Fruit fly (Drosophila melanogaster) whole organism, embryonic: ENCODE data around the gene Grik.

ENCODE experiments used
- Atf-2 ChIP-seq: fragments of 200-800 bp; sonication (Bioruptor generic); optimal IDR thresholded peaks from 2 replicates; lab custom pipeline; 2016; ENCODE audit warnings: missing biosample characterization, missing genetic modification characterization
- BEAF-32 ChIP-seq: fragments of 200-800 bp; sonication (Bioruptor generic); optimal IDR thresholded peaks from 3 replicates; lab custom pipeline; 2017; ENCODE audit warnings: missing biosample characterization, missing genetic modification characterization, mild to moderate bottlenecking, moderate library complexity, missing genetic modification reagents
- Bteb2 ChIP-seq: fragments of 200-800 bp; sonication (Bioruptor generic); optimal IDR thresholded peaks from 2 replicates; lab custom pipeline; 2016; ENCODE audit warnings: missing biosample characterization, missing genetic modification characterization
- CG10431 ChIP-seq: fragments of 200-800 bp; sonication (Bioruptor generic); optimal IDR thresholded peaks from 3 replicates; lab custom pipeline; 2018; ENCODE audit warnings: missing biosample characterization, mild to moderate bottlenecking, missing genetic modification characterization
- CG10543 ChIP-seq: fragments of 200-800 bp; sonication (Bioruptor generic); optimal IDR thresholded peaks from 3 replicates; lab custom pipeline; 2017; ENCODE audit warnings: missing biosample characterization, mild to moderate bottlenecking, missing genetic modification characterization, moderate library complexity
- CG10654 ChIP-seq: fragments of 200-800 bp; sonication (Bioruptor generic); optimal IDR thresholded peaks from 2 replicates; lab custom pipeline; 2016; ENCODE audit warnings: missing biosample characterization, missing genetic modification characterization
- CG11093 ChIP-seq: fragments of 200-800 bp; sonication (Bioruptor generic); IDR thresholded peaks from 3 replicates; pipeline ENCODE4 v1.3.6; 2022; ENCODE audit warnings: missing biosample characterization, missing genetic modification characterization
- CG12155 ChIP-seq: fragments of 200-800 bp; sonication (Bioruptor generic); optimal IDR thresholded peaks from 3 replicates; lab custom pipeline; 2016; ENCODE audit warnings: missing biosample characterization, missing genetic modification characterization
- CG12659 ChIP-seq: fragments of 200-800 bp; sonication (Bioruptor generic); optimal IDR thresholded peaks from 3 replicates; lab custom pipeline; 2017; ENCODE audit warnings: mild to moderate bottlenecking, missing biosample characterization, missing genetic modification reagents, missing genetic modification characterization
- CG13624 ChIP-seq: fragments of 200-800 bp; sonication (Bioruptor generic); optimal IDR thresholded peaks from 2 replicates; lab custom pipeline; 2016; ENCODE audit warnings: missing biosample characterization, missing genetic modification characterization
- CG13775 ChIP-seq: fragments of 200-800 bp; sonication (Bioruptor generic); optimal IDR thresholded peaks from 3 replicates; lab custom pipeline; 2017; ENCODE audit warnings: missing biosample characterization, mild to moderate bottlenecking, missing genetic modification characterization
- CG14710 ChIP-seq: fragments of 200-800 bp; sonication (Bioruptor generic); optimal IDR thresholded peaks from 3 replicates; lab custom pipeline; 2019; ENCODE audit warnings: missing biosample characterization, mild to moderate bottlenecking, missing genetic modification characterization, moderate library complexity
- CG17612 ChIP-seq: fragments of 200-800 bp; sonication (Bioruptor generic); IDR thresholded peaks from 2 replicates; pipeline ENCODE4 v1.3.6; 2022; ENCODE audit warnings: missing biosample characterization, missing genetic modification characterization
- CG1832 ChIP-seq: fragments of 200-800 bp; sonication (Bioruptor generic); optimal IDR thresholded peaks from 2 replicates; lab custom pipeline; 2017; ENCODE audit warnings: missing biosample characterization, mild to moderate bottlenecking, missing genetic modification characterization, inconsistent platforms
- CG2116 ChIP-seq: fragments of 200-800 bp; sonication (Bioruptor generic); optimal IDR thresholded peaks from 3 replicates; lab custom pipeline; 2018; ENCODE audit warnings: missing biosample characterization, mild to moderate bottlenecking, missing genetic modification characterization
- CG30403 ChIP-seq: fragments of 200-800 bp; sonication (Bioruptor generic); optimal IDR thresholded peaks from 3 replicates; lab custom pipeline; 2016; ENCODE audit warnings: missing biosample characterization, missing genetic modification characterization
- CG3065 ChIP-seq: fragments of 200-800 bp; sonication (Bioruptor generic); optimal IDR thresholded peaks from 2 replicates; lab custom pipeline; 2016; ENCODE audit warnings: missing biosample characterization, missing genetic modification characterization
- CG3407 ChIP-seq: fragments of 200-800 bp; sonication (Bioruptor generic); optimal IDR thresholded peaks from 2 replicates; lab custom pipeline; 2018; ENCODE audit warnings: missing biosample characterization, mild to moderate bottlenecking, missing genetic modification characterization
- CG3838 ChIP-seq: fragments of 200-800 bp; sonication (Bioruptor generic); optimal IDR thresholded peaks from 3 replicates; lab custom pipeline; 2016; ENCODE audit warnings: missing biosample characterization, missing genetic modification characterization
- CG4820 ChIP-seq: fragments of 200-800 bp; sonication (Bioruptor generic); optimal IDR thresholded peaks from 3 replicates; lab custom pipeline; 2016; ENCODE audit warnings: missing biosample characterization, missing genetic modification characterization
- CG5180 ChIP-seq: fragments of 200-800 bp; sonication (Bioruptor generic); optimal IDR thresholded peaks from 3 replicates; lab custom pipeline; 2017; ENCODE audit warnings: missing biosample characterization, missing genetic modification characterization, mild to moderate bottlenecking, moderate library complexity, missing genetic modification reagents
- CG6765 ChIP-seq: fragments of 200-800 bp; sonication (Bioruptor generic); optimal IDR thresholded peaks from 3 replicates; lab custom pipeline; 2017; ENCODE audit warnings: missing biosample characterization, mild to moderate bottlenecking, missing genetic modification characterization
- CG7556 ChIP-seq: fragments of 200-800 bp; sonication (Bioruptor generic); optimal IDR thresholded peaks from 2 replicates; lab custom pipeline; 2017; ENCODE audit warnings: missing biosample characterization, mild to moderate bottlenecking, missing genetic modification characterization
- CG8765 ChIP-seq: fragments of 200-800 bp; sonication (Bioruptor generic); IDR thresholded peaks from 2 replicates; pipeline ENCODE4 v1.3.6; 2022; ENCODE audit warnings: missing biosample characterization, missing genetic modification characterization
- CG8944 ChIP-seq: fragments of 200-800 bp; sonication (Bioruptor generic); optimal IDR thresholded peaks from 3 replicates; lab custom pipeline; 2016; ENCODE audit warnings: missing biosample characterization, missing genetic modification characterization
- CTCF ChIP-seq: fragments of 200-800 bp; sonication (Bioruptor generic); optimal IDR thresholded peaks from 2 replicates; lab custom pipeline; 2017; ENCODE audit warnings: missing biosample characterization, mild to moderate bottlenecking, missing genetic modification characterization, moderate library complexity
- CkIIα-i1 ChIP-seq: fragments of 200-800 bp; sonication (Bioruptor generic); IDR thresholded peaks from 2 replicates; pipeline ENCODE4 v1.3.6; 2022; ENCODE audit warnings: missing biosample characterization, missing genetic modification characterization
- Dip3 ChIP-seq: fragments of 200-800 bp; sonication (Bioruptor generic); optimal IDR thresholded peaks from 3 replicates; lab custom pipeline; 2016; ENCODE audit warnings: missing biosample characterization, missing genetic modification characterization
- Dp ChIP-seq: fragments of 200-800 bp; sonication (Bioruptor generic); optimal IDR thresholded peaks from 2 replicates; lab custom pipeline; 2018; ENCODE audit warnings: missing biosample characterization, mild to moderate bottlenecking, missing genetic modification characterization, moderate library complexity
- Fer1 ChIP-seq: fragments of 200-800 bp; sonication (Bioruptor generic); optimal IDR thresholded peaks from 2 replicates; lab custom pipeline; 2017; ENCODE audit warnings: missing biosample characterization, mild to moderate bottlenecking, missing genetic modification characterization
- HLH3B ChIP-seq: fragments of 200-800 bp; sonication (Bioruptor generic); IDR thresholded peaks from 2 replicates; pipeline ENCODE4 v1.3.6; 2022; ENCODE audit warnings: missing biosample characterization, missing genetic modification characterization
- HLHmδ ChIP-seq: fragments of 200-800 bp; sonication (Bioruptor generic); optimal IDR thresholded peaks from 2 replicates; lab custom pipeline; 2018; ENCODE audit warnings: missing biosample characterization, mild to moderate bottlenecking, missing genetic modification characterization, moderate library complexity
- Hmx ChIP-seq: fragments of 200-800 bp; sonication (Bioruptor generic); optimal IDR thresholded peaks from 2 replicates; lab custom pipeline; 2016; ENCODE audit warnings: missing biosample characterization, missing genetic modification characterization
- Lhr ChIP-seq: fragments of 200-800 bp; sonication (Bioruptor generic); optimal IDR thresholded peaks from 3 replicates; lab custom pipeline; 2017; ENCODE audit warnings: mild to moderate bottlenecking, missing biosample characterization, missing genetic modification reagents, missing genetic modification characterization
- MESR4 ChIP-seq: fragments of 200-800 bp; sonication (Bioruptor generic); optimal IDR thresholded peaks from 2 replicates; lab custom pipeline; 2018; ENCODE audit warnings: missing biosample characterization, mild to moderate bottlenecking, missing genetic modification characterization, moderate library complexity
- Myb ChIP-seq: fragments of 200-800 bp; sonication (Bioruptor generic); optimal IDR thresholded peaks from 2 replicates; lab custom pipeline; 2016; ENCODE audit warnings: missing biosample characterization, missing genetic modification characterization
- Neu2 ChIP-seq: fragments of 200-800 bp; sonication (Bioruptor generic); optimal IDR thresholded peaks from 3 replicates; lab custom pipeline; 2016; ENCODE audit warnings: missing biosample characterization, missing genetic modification characterization, borderline replicate concordance
- Nf-YC ChIP-seq: fragments of 200-800 bp; optimal IDR thresholded peaks from 3 replicates; lab custom pipeline; 2019; ENCODE audit warnings: missing biosample characterization, mild to moderate bottlenecking, missing genetic modification characterization, moderate library complexity
- NfI ChIP-seq: fragments of 200-800 bp; sonication (Bioruptor generic); optimal IDR thresholded peaks from 3 replicates; lab custom pipeline; 2018; ENCODE audit warnings: missing biosample characterization, mild to moderate bottlenecking, missing genetic modification characterization, moderate library complexity
- Sox102F ChIP-seq: fragments of 200-800 bp; sonication (Bioruptor generic); optimal IDR thresholded peaks from 2 replicates; lab custom pipeline; 2018; ENCODE audit warnings: missing biosample characterization, mild to moderate bottlenecking, missing genetic modification characterization, moderate library complexity
- croc ChIP-seq: fragments of 200-800 bp; sonication (Bioruptor generic); conservative IDR thresholded peaks from 3 replicates; pipeline ENCODE4 v1.3.6; 2022; ENCODE audit warnings: missing biosample characterization, missing genetic modification characterization
- dimm ChIP-seq: fragments of 200-800 bp; sonication (Bioruptor generic); IDR thresholded peaks from 2 replicates; pipeline ENCODE4 v1.3.6; 2022; ENCODE audit warnings: missing biosample characterization, missing genetic modification characterization
- dmrt11E ChIP-seq: fragments of 200-800 bp; sonication (Bioruptor generic); optimal IDR thresholded peaks from 3 replicates; lab custom pipeline; 2018; ENCODE audit warnings: missing biosample characterization, mild to moderate bottlenecking, missing genetic modification characterization, moderate library complexity
- ems ChIP-seq: fragments of 200-800 bp; sonication (Bioruptor generic); optimal IDR thresholded peaks from 3 replicates; lab custom pipeline; 2016; ENCODE audit warnings: missing biosample characterization, missing genetic modification characterization
- fd102C ChIP-seq: fragments of 200-800 bp; sonication (Bioruptor generic); optimal IDR thresholded peaks from 2 replicates; lab custom pipeline; 2018; ENCODE audit warnings: missing biosample characterization, mild to moderate bottlenecking, missing genetic modification characterization, moderate library complexity
- fd64A ChIP-seq: fragments of 200-800 bp; sonication (Bioruptor generic); optimal IDR thresholded peaks from 3 replicates; lab custom pipeline; 2018; ENCODE audit warnings: missing biosample characterization, mild to moderate bottlenecking, missing genetic modification characterization
- kay ChIP-seq: fragments of 200-800 bp; sonication (Bioruptor generic); optimal IDR thresholded peaks from 2 replicates; lab custom pipeline; 2016; ENCODE audit warnings: missing biosample characterization, missing genetic modification characterization
- trh ChIP-seq: fragments of 200-800 bp; sonication (Bioruptor generic); optimal IDR thresholded peaks from 2 replicates; lab custom pipeline; 2016; ENCODE audit warnings: missing biosample characterization, missing genetic modification characterization
- ttk ChIP-seq: fragments of 200-800 bp; sonication (Bioruptor generic); IDR thresholded peaks from 2 replicates; pipeline ENCODE4 v2.1.2; 2022; ENCODE audit warnings: missing biosample characterization, missing genetic modification characterization
- zfh2 ChIP-seq: fragments of 200-800 bp; sonication (Bioruptor generic); optimal IDR thresholded peaks from 2 replicates; lab custom pipeline; 2016; ENCODE audit warnings: missing biosample characterization, missing genetic modification characterization

The Grik gene

dm6 chr3R:20949749-20950676 is 48.3 kb downstream of the Grik start (continued):
- TF ChIP-seq CG10431 (GFP tag; lab: Kevin White, UChicago) (peak; percentile 9), croc (GFP tag; lab: Robert Waterston, UW) (no peak), fd102C (GFP tag; lab: Kevin White, UChicago) (no peak), fd64A (GFP tag; lab: Kevin White, UChicago) (no peak), Fer1 (GFP tag; lab: Kevin White, UChicago) (peak; percentile 51), CG4820 (GFP tag; lab: Kevin White, UChicago) (peak; percentile 2), CG7556 (GFP tag; lab: Kevin White, UChicago) (peak; percentile 75), CG12155 (GFP tag; lab: Kevin White, UChicago) (peak; percentile 5), BEAF-32 (GFP tag; lab: Kevin White, UChicago) (no peak), dmrt11E (tag; lab: Kevin White, UChicago) (peak; percentile 25), HLH3B (no peak), CG8765 (GFP tag; lab: Robert Waterston, UW) (no peak), Atf-2 (GFP tag; lab: Kevin White, UChicago) (no peak), CG1832 (GFP tag; lab: Kevin White, UChicago) (no peak), CG6765 (GFP tag; lab: Kevin White, UChicago) (no peak), CG3838 (GFP tag; lab: Kevin White, UChicago) (no peak), CkIIα-i1 (GFP tag; lab: Robert Waterston, UW) (no peak), Bteb2 (GFP tag; lab: Kevin White, UChicago) (no peak), CG5180 (GFP tag; lab: Kevin White, UChicago) (peak; percentile 22), Dp (no peak), CG10543 (peak; percentile 6), CG11093 (no peak), kay (no peak), Neu2 (GFP tag; lab: Kevin White, UChicago) (no peak), zfh2 (GFP tag; lab: Kevin White, UChicago) (no peak), ttk (GFP tag; lab: Robert Waterston, UW) (peak; percentile 64; the same call in 1 of the 2 replicates), CG2116 (GFP tag; lab: Kevin White, UChicago) (peak; percentile 12), MESR4 (GFP tag; lab: Kevin White, UChicago) (no peak), CG13624 (GFP tag; lab: Kevin White, UChicago) (no peak), CG30403 (GFP tag; lab: Kevin White, UChicago) (peak; percentile 20), Sox102F (peak; percentile 13), dimm (GFP tag; lab: Robert Waterston, UW) (no peak), CG10654 (GFP tag; lab: Kevin White, UChicago) (no peak), ems (GFP tag; lab: Kevin White, UChicago) (no peak), CG3065 (GFP tag; lab: Kevin White, UChicago) (no peak), CG8944 (no peak), CG12659 (GFP tag; lab: Kevin White, UChicago) (peak; percentile 38), CG14710 (tag; lab: Kevin White, UChicago) (peak; percentile 8), Lhr (no peak), CG17612 (GFP tag; lab: Robert Waterston, UW) (no peak), CG13775 (GFP tag; lab: Kevin White, UChicago) (peak; percentile 6), Myb (GFP tag; lab: Kevin White, UChicago) (no peak), Nf-YC (tag; lab: Kevin White, UChicago) (no peak), CTCF (peak; percentile 70), Hmx (GFP tag; lab: Kevin White, UChicago) (no peak), HLHmδ (GFP tag; lab: Kevin White, UChicago) (no peak), NfI (GFP tag; lab: Kevin White, UChicago) (no peak), Dip3 (no peak), CG3407 (GFP tag; lab: Kevin White, UChicago) (no peak), trh (no peak)
